Worm (Caenorhabditis elegans) whole organism, late embryonic: ENCODE data around the gene C45G9.9.

Experiments used
- ahr-1 ChIP-seq: sonication (generic microtip); optimal IDR thresholded peaks from 2 replicates; lab custom pipeline; 2016; ENCODE audit warnings: missing genetic modification characterization, missing compliant biosample characterization
- ceh-14 ChIP-seq: sonication (generic microtip); optimal IDR thresholded peaks from 2 replicates; lab custom pipeline; 2016; ENCODE audit warnings: missing genotype, missing genetic modification characterization, missing compliant biosample characterization
- ets-4 ChIP-seq: sonication (generic microtip); optimal IDR thresholded peaks from 2 replicates; lab custom pipeline; 2016; ENCODE audit warnings: missing genetic modification characterization, missing compliant biosample characterization
- fkh-6 ChIP-seq: sonication (generic microtip); optimal IDR thresholded peaks from 2 replicates; lab custom pipeline; 2016; ENCODE audit warnings: missing genetic modification characterization, missing compliant biosample characterization
- nfya-1 ChIP-seq: sonication (generic microtip); optimal IDR thresholded peaks from 2 replicates; lab custom pipeline; 2017; ENCODE audit warnings: missing genetic modification characterization, mild to moderate bottlenecking, missing compliant biosample characterization, antibody characterized with exemption, moderate library complexity
- nhr-11 ChIP-seq: fragments of 150-350 bp; optimal IDR thresholded peaks from 2 replicates; lab custom pipeline; 2014; ENCODE audit warnings: missing biosample characterization, missing genetic modification characterization
- pha-4 ChIP-seq: fragments of 150-350 bp; optimal IDR thresholded peaks from 2 replicates; lab custom pipeline; 2018; ENCODE audit warnings: missing biosample characterization, missing genetic modification reagents, missing genetic modification characterization
- sox-4 ChIP-seq: sonication (generic microtip); optimal IDR thresholded peaks from 2 replicates; lab custom pipeline; 2017; ENCODE audit warnings: mild to moderate bottlenecking, missing genetic modification characterization, inconsistent platforms, missing compliant biosample characterization

DNA sequence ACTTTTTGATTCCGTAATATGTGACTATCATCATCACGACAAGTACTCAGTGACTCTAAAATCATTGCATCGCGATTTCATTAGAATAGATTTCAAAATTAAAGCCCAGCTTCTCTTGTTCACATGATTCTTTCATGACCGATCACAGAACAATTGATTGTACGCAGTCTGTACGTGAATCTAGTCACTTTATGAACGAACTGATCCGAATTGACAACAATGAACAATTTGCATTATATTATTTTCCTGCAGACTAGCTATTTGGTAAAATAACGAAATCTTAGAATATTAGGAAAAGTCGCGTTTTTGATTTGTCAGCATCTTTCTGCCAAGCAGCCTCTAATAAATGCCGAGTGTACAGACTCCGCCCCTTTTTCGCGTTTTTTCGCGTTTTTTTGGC lies 43.9 kb upstream of the C45G9.9 start:
- TF ChIP-seq nhr-11 (tag; lab: Kevin White, UChicago) (no peak), ceh-14 (no peak), ahr-1 (tag; lab: Kevin White, UChicago) (no peak), fkh-6 (tag; lab: Kevin White, UChicago) (no peak), ets-4 (tag; lab: Kevin White, UChicago) (no peak), pha-4 (tag; lab: Kevin White, UChicago) (no peak), sox-4 (tag; lab: Kevin White, UChicago) (no peak), nfya-1 (tag; lab: Kevin White, UChicago) (no peak)
